Worm (Caenorhabditis elegans): ENCODE data around the gene F39F10.5.
A peak's percentile ranks its signal among the peaks of the same experiment; 100 is the strongest.

F39F10.5 gene

ce11 chrX:16880426-16880825 lies 33.1 kb downstream of the F39F10.5 start, which contains the start of gene acs-9:
Gene acs-9, minus strand, starts transcription at chrX:16880526.
- no peak for TF ChIP-seq let-607 (tag; optimal IDR thresholded peaks at IDR 0.05)
- no peak for TF ChIP-seq ztf-28 (GFP tag; IDR thresholded peaks at IDR 0.05)
- TF ChIP-seq ztf-22 (GFP tag; optimal IDR thresholded peaks at IDR 0.05): no peak
- TF ChIP-seq Y53G8AR.9 (GFP tag; conservative IDR thresholded peaks at IDR 0.05): no peak
- TF ChIP-seq ceh-91 (GFP tag; IDR thresholded peaks at IDR 0.05): no peak
- TF ChIP-seq nfyb-1 (GFP tag; IDR thresholded peaks at IDR 0.05): no peak
- TF ChIP-seq mel-28 (tag; optimal IDR thresholded peaks at IDR 0.05; ENCODE audit: borderline replicate concordance): no peak
- no peak for TF ChIP-seq Y95B8A.8 (GFP tag; IDR thresholded peaks at IDR 0.05)
- TF ChIP-seq egrh-3 (GFP tag; IDR thresholded peaks at IDR 0.05): no peak
- no peak for TF ChIP-seq ztf-3 (GFP tag; optimal IDR thresholded peaks at IDR 0.05)
- no peak for TF ChIP-seq tbp1 (GFP tag; optimal IDR thresholded peaks at IDR 0.05)
- TF ChIP-seq efl-1 (GFP tag; optimal IDR thresholded peaks at IDR 0.05): no peak
- TF ChIP-seq lin-35 (GFP tag; optimal IDR thresholded peaks at IDR 0.05): no peak
- no peak for TF ChIP-seq dpl-1 (GFP tag; optimal IDR thresholded peaks at IDR 0.05)

- no peak for TF ChIP-seq nhr-90 (tag; optimal IDR thresholded peaks at IDR 0.05)
- peak; percentile 65; the same call in 1 of the 2 replicates for TF ChIP-seq lin-26 (GFP tag; IDR thresholded peaks at IDR 0.05)
- TF ChIP-seq unc-62 (GFP tag; optimal IDR thresholded peaks at IDR 0.05): peak; percentile 35
- TF ChIP-seq rcor-1 (GFP tag; IDR thresholded peaks at IDR 0.05): peak; percentile 18; the same call in 1 of the 2 replicates
- peak; percentile 58; the same call in 1 of the 2 replicates for TF ChIP-seq zfh-2 (GFP tag; conservative IDR thresholded peaks at IDR 0.05)
- TF ChIP-seq K11D2.4 (GFP tag; IDR thresholded peaks at IDR 0.05): no peak
- peak; percentile 17 for TF ChIP-seq ztf-26 (tag; optimal IDR thresholded peaks at IDR 0.05)
- TF ChIP-seq hmg-1.2 (GFP tag; IDR thresholded peaks at IDR 0.05): peak; percentile 87
- no peak for TF ChIP-seq akir-1 (GFP tag; optimal IDR thresholded peaks at IDR 0.05)
- no peak for TF ChIP-seq nhr-120 (GFP tag; IDR thresholded peaks at IDR 0.05)
- no peak for TF ChIP-seq snpc-4 (GFP tag; optimal IDR thresholded peaks at IDR 0.05)
- peak in 3 of 4 experiments; percentile 1 to 52 (median 13) for TF ChIP-seq snpc-4 (tag; optimal IDR thresholded peaks at IDR 0.05)
- peak; percentile 11 for TF ChIP-seq atf-7 (tag; optimal IDR thresholded peaks at IDR 0.05)
- TF ChIP-seq chd-7 (tag; optimal IDR thresholded peaks at IDR 0.05): no peak
- TF ChIP-seq aptf-3 (GFP tag; IDR thresholded peaks at IDR 0.05): no peak
- TF ChIP-seq F33H1.4 (GFP tag; IDR thresholded peaks at IDR 0.05): no peak
- TF ChIP-seq attf-3 (GFP tag; conservative IDR thresholded peaks at IDR 0.05): peak; percentile 95
- TF ChIP-seq F23B12.7 (tag; optimal IDR thresholded peaks at IDR 0.05; ENCODE audit: insufficient read depth): peak; percentile 31
- no peak for TF ChIP-seq nfya-2 (GFP tag; IDR thresholded peaks at IDR 0.05)
- TF ChIP-seq K12H6.12 (tag; optimal IDR thresholded peaks at IDR 0.05): peak; percentile 66
- TF ChIP-seq efl-1 (GFP tag; optimal IDR thresholded peaks at IDR 0.05): no peak
- peak; percentile 31 for TF ChIP-seq ZK185.1 (tag; optimal IDR thresholded peaks at IDR 0.05; ENCODE audit: poor library complexity, severe bottlenecking)
- no peak for TF ChIP-seq pha-4 (tag; optimal IDR thresholded peaks at IDR 0.05)
- peak; percentile 59 for TF ChIP-seq dox-1 (GFP tag; IDR thresholded peaks at IDR 0.05)
- TF ChIP-seq attf-5 (GFP tag; optimal IDR thresholded peaks at IDR 0.05): peak; percentile 51
- TF ChIP-seq ceh-27 (GFP tag; optimal IDR thresholded peaks at IDR 0.05): peak; percentile 74
- TF ChIP-seq nhr-80 (tag; optimal IDR thresholded peaks at IDR 0.05): peak; percentile 75
Observed at ce11 chrX:16872446-16872962, 41.1 kb downstream of the F39F10.5 start, which contains the start of gene T20F7.1. Gene T20F7.1, plus strand, starts transcription at chrX:16872912.
